Worm (Caenorhabditis elegans) whole organism, L1 larva: ENCODE measurements around the gene F01G10.6.

Experiments used
- aly-2 ChIP-seq: fragments of 150-350 bp; optimal IDR thresholded peaks from 2 replicates; lab custom pipeline; 2014; ENCODE audit warnings: missing biosample characterization, missing genetic modification characterization
- mep-1 ChIP-seq: fragments of 150-350 bp; optimal IDR thresholded peaks from 2 replicates; lab custom pipeline; 2014; ENCODE audit warnings: missing biosample characterization, missing genetic modification characterization
- unc-130 ChIP-seq: fragments of 150-350 bp; optimal IDR thresholded peaks from 2 replicates; lab custom pipeline; 2017; ENCODE audit warnings: missing biosample characterization, missing genetic modification characterization, inconsistent platforms
- unc-62 ChIP-seq: fragments of 150-350 bp; optimal IDR thresholded peaks from 2 replicates; lab custom pipeline; 2014; ENCODE audit warnings: missing biosample characterization, missing genetic modification reagents, missing genetic modification characterization
- unc-86 ChIP-seq: sonication (generic microtip); optimal IDR thresholded peaks from 2 replicates; lab custom pipeline; 2016; ENCODE audit warnings: missing genetic modification characterization, missing compliant biosample characterization

ce11 chrIV:10180133-10180749 is 47.2 kb downstream of the F01G10.6 start, which contains the start of gene gta-1:
- TF ChIP-seq aly-2 (tag; lab: Kevin White, UChicago) = no peak
- no peak for TF ChIP-seq unc-62 (GFP tag; lab: Kevin White, UChicago)
- TF ChIP-seq mep-1 = peak; percentile 11
- TF ChIP-seq unc-86 (tag; lab: Kevin White, UChicago) = no peak
- no peak for TF ChIP-seq unc-130 (tag; lab: Kevin White, UChicago)
